Worm (Caenorhabditis elegans) whole organism, mixed stage, embryonic: Measurements from ENCODE around the gene F21G4.3.

Source experiments
- elt-1 ChIP-seq: sonication (generic microtip); optimal IDR thresholded peaks from 2 replicates; lab custom pipeline; 2017; ENCODE audit warnings: missing genetic modification characterization, mild to moderate bottlenecking, missing compliant biosample characterization, antibody characterized with exemption, moderate library complexity, borderline replicate concordance; ENCODE audit not compliant: insufficient read depth
- ham-2 ChIP-seq: fragments of 200-800 bp; sonication (Bioruptor generic); optimal IDR thresholded peaks from 2 replicates; lab custom pipeline; 2018; ENCODE audit warnings: mild to moderate bottlenecking, missing genetic modification characterization, missing compliant biosample characterization
- lsy-2 ChIP-seq: fragments of 150-350 bp; optimal IDR thresholded peaks from 2 replicates; lab custom pipeline; 2014; ENCODE audit warnings: missing biosample characterization, missing genetic modification characterization
- mab-5 ChIP-seq: fragments of 150-350 bp; optimal IDR thresholded peaks from 2 replicates; lab custom pipeline; 2014; ENCODE audit warnings: missing biosample characterization, missing genetic modification characterization
- nhr-12 ChIP-seq: fragments of 150-350 bp; optimal IDR thresholded peaks from 2 replicates; lab custom pipeline; 2014; ENCODE audit warnings: missing biosample characterization, missing genetic modification characterization
- nhr-237 ChIP-seq: fragments of 150-350 bp; optimal IDR thresholded peaks from 2 replicates; lab custom pipeline; 2014; ENCODE audit warnings: missing biosample characterization, missing genetic modification characterization
- nhr-28 ChIP-seq: fragments of 150-350 bp; optimal IDR thresholded peaks from 2 replicates; lab custom pipeline; 2014; ENCODE audit warnings: missing biosample characterization, missing genetic modification characterization
- snpc-4 ChIP-seq: fragments of 150-350 bp; optimal IDR thresholded peaks from 2 replicates; lab custom pipeline; 2014; ENCODE audit warnings: missing biosample characterization, missing genetic modification characterization
- unc-62 ChIP-seq: fragments of 150-350 bp; optimal IDR thresholded peaks from 2 replicates; lab custom pipeline; 2014; ENCODE audit warnings: missing biosample characterization, missing genetic modification reagents, missing genetic modification characterization
- ztf-11 ChIP-seq: fragments of 150-350 bp; optimal IDR thresholded peaks from 2 replicates; lab custom pipeline; 2014; ENCODE audit warnings: missing biosample characterization, missing genetic modification characterization

ce11 chrX:9941379-9941778 lies 46.4 kb downstream of the F21G4.3 start:
- TF ChIP-seq unc-62 (GFP tag; lab: Kevin White, UChicago) (no peak), snpc-4 (tag; lab: Kevin White, UChicago) (no peak), nhr-237 (tag; lab: Kevin White, UChicago) (no peak), mab-5 (no peak), nhr-28 (tag; lab: Kevin White, UChicago) (no peak), nhr-12 (tag; lab: Kevin White, UChicago) (no peak), ztf-11 (tag; lab: Kevin White, UChicago) (no peak), lsy-2 (tag; lab: Kevin White, UChicago) (no peak), elt-1 (tag; lab: Kevin White, UChicago) (no peak), ham-2 (no peak)
